Worm (Caenorhabditis elegans) whole organism, L3 larva: ENCODE data around the gene Y9C2UA.1.

Source experiments
- ceh-82 ChIP-seq: fragments of 150-350 bp; optimal IDR thresholded peaks from 2 replicates; lab custom pipeline; 2014; ENCODE audit warnings: missing biosample characterization, missing genetic modification characterization
- daf-12 ChIP-seq: fragments of 150-350 bp; optimal IDR thresholded peaks from 2 replicates; lab custom pipeline; 2014; ENCODE audit warnings: missing biosample characterization, missing genetic modification reagents, missing genetic modification characterization
- elt-3 ChIP-seq, 3 experiments: fragments of 150-350 bp in 1 of 3; sonication (generic microtip) in 2 of 3; optimal IDR thresholded peaks; 2 replicates in 2 of 3; 4 replicates in 1 of 3; lab custom pipeline; 2014 to 2017; ENCODE audit warnings: missing biosample characterization in 3 of 3, missing genetic modification characterization in 3 of 3
- nhr-237 ChIP-seq: fragments of 150-350 bp; optimal IDR thresholded peaks from 2 replicates; lab custom pipeline; 2014; ENCODE audit warnings: missing biosample characterization, missing genetic modification characterization
- nhr-25 ChIP-seq: sonication (generic microtip); optimal IDR thresholded peaks from 2 replicates; lab custom pipeline; 2017; ENCODE audit warnings: missing biosample characterization, missing genetic modification characterization
- nhr-76 ChIP-seq: fragments of 150-350 bp; sonication (generic microtip); optimal IDR thresholded peaks from 5 replicates; lab custom pipeline; 2014; ENCODE audit warnings: missing biosample characterization, missing genetic modification characterization

- TF ChIP-seq nhr-237 (tag; lab: Kevin White, UChicago), result no peak
- no peak for TF ChIP-seq nhr-76
- no peak for TF ChIP-seq elt-3 (tag; optimal IDR thresholded peaks at IDR 0.05; lab: Kevin White, UChicago)
- TF ChIP-seq ceh-82, result no peak
- TF ChIP-seq daf-12 (tag; lab: Kevin White, UChicago), result no peak
- no peak for TF ChIP-seq nhr-25 (tag; lab: Kevin White, UChicago)
Observed at ce11 chrII:9093584-9093983, 45.9 kb upstream of the Y9C2UA.1 start, which contains the start of gene C07H4.1.
